Fruit fly (Drosophila melanogaster): ENCODE measurements around the gene CG6051.

DNA sequence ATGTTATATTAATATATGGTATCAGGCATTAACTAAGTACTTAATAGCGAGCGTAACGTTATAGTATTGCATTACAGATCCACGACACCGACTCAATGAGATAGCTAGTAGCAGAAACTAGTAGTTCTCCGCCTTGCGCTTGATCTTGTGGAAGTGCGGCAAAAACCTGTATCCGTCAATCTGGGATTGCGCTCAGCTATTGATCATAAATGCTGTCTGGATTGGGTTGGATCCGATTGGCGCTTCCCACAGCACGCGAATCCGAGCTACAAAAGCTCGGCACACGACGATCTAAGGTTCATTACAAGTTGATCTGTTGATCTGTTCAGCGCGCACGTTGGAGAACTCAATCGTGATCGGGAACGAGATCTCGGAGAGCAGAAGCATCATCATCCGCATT lies 10.0 kb upstream of the CG6051 start, which contains the start of gene CG5909:
- TF ChIP-seq pan (optimal IDR thresholded peaks at IDR 0.05) (no peak), lola (GFP tag; optimal IDR thresholded peaks at IDR 0.05) (no peak), CG9705 (GFP tag; optimal IDR thresholded peaks at IDR 0.05) (no peak), jim (GFP tag; optimal IDR thresholded peaks at IDR 0.05) (no peak), CG32264 (GFP tag; optimal IDR thresholded peaks at IDR 0.05) (no peak)

Data from whole organism, wandering third instar larva.